Fruit fly (Drosophila melanogaster) whole organism, embryonic: Measurements from ENCODE around the gene CG9497.

ENCODE experiments used
- Aef1 ChIP-seq: fragments of 200-800 bp; sonication (Bioruptor generic); IDR thresholded peaks from 3 replicates; pipeline ENCODE4 v1.3.6; 2022; ENCODE audit warnings: missing biosample characterization, missing genetic modification characterization
- CG30431 ChIP-seq: fragments of 200-800 bp; sonication (Bioruptor generic); optimal IDR thresholded peaks from 2 replicates; lab custom pipeline; 2017; ENCODE audit warnings: missing biosample characterization, missing genetic modification characterization
- CG7928 ChIP-seq: fragments of 200-800 bp; sonication (Bioruptor generic); optimal IDR thresholded peaks from 2 replicates; lab custom pipeline; 2017; ENCODE audit warnings: missing biosample characterization, mild to moderate bottlenecking, missing genetic modification characterization
- Lim3 ChIP-seq: fragments of 200-800 bp; sonication (Bioruptor generic); IDR thresholded peaks from 2 replicates; pipeline ENCODE4 v1.3.6; 2022; ENCODE audit warnings: missing biosample characterization, missing genetic modification characterization
- Poxn ChIP-seq: fragments of 200-800 bp; sonication (Bioruptor generic); IDR thresholded peaks from 2 replicates; pipeline ENCODE4 v1.3.6; 2022; ENCODE audit warnings: missing biosample characterization, missing genetic modification characterization
- lilli ChIP-seq: fragments of 200-800 bp; sonication (Bioruptor generic); optimal IDR thresholded peaks from 3 replicates; lab custom pipeline; 2016; ENCODE audit warnings: missing biosample characterization, missing genetic modification characterization

- TF ChIP-seq Poxn (GFP tag; lab: Robert Waterston, UW): no peak
- TF ChIP-seq CG7928 (GFP tag; lab: Kevin White, UChicago): peak; percentile 38
- no peak for TF ChIP-seq Lim3 (GFP tag; lab: Robert Waterston, UW)
- no peak for TF ChIP-seq CG30431 (GFP tag; lab: Kevin White, UChicago)
- TF ChIP-seq lilli (GFP tag; lab: Kevin White, UChicago): peak; percentile 39
- TF ChIP-seq Aef1: no peak
Measured at dm6 chr2L:6338367-6338975, 9.8 kb downstream of the CG9497 start, which contains the start of the genes Pez and Cpr.
